Worm (Caenorhabditis elegans): ENCODE results near the gene F43C9.2.

F43C9.2 gene

DNA sequence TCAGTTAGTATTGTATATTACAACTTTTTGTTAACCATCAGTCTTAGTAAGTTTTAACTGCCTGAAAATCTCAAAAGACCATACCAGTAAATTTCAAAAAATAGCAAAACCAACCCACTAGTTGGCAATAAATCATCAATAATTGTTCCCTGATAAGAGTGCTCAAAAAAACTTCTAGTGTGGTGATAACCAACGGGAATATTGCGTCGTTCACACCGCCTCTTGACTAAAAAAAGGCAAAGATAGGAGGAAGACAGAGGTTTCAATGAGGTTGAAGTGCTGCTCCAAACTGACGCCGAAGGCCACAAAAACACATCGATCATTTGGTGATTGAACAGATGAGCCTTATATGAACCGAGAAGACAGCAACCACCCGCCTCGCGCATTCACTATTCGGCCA, 17.5 kb downstream of the F43C9.2 start:
- TF ChIP-seq mls-2 (tag; optimal IDR thresholded peaks at IDR 0.05) (no peak), sem-2 (GFP tag; optimal IDR thresholded peaks at IDR 0.05) (no peak), hlh-1 (tag; optimal IDR thresholded peaks at IDR 0.05) (no peak), unc-62 (GFP tag; optimal IDR thresholded peaks at IDR 0.05) (no peak), sptf-1 (tag; optimal IDR thresholded peaks at IDR 0.05) (no peak), ces-1 (GFP tag; optimal IDR thresholded peaks at IDR 0.05) (no peak), blmp-1 (tag; optimal IDR thresholded peaks at IDR 0.05) (no peak), snpc-4 (tag; optimal IDR thresholded peaks at IDR 0.05) (no peak), ham-2 (GFP tag; optimal IDR thresholded peaks at IDR 0.05) (no peak), unc-39 (tag; optimal IDR thresholded peaks at IDR 0.05) (no peak)

DNA sequence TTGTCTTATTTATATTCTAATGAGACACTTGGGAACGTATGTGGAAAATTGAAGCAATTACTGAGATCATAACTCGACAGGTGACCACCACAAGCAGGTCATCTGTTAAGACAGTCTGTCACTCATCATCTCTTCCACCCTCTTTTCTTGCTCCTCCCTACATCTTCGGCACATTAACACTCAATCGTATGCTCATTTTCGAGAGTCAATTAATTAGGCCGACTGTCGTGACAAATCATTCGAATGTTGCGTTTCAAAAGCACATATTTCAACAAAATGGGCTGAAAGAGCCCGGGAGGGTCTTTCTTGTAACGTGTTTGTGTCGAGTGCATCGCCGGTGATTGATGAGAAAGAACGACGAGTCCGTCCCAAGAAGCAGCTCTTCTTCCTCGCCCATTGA, 18.8 kb downstream of the F43C9.2 start:
- TF ChIP-seq lin-32 (GFP tag; optimal IDR thresholded peaks at IDR 0.05), result no peak
- peak; percentile 88 for TF ChIP-seq unc-62 (GFP tag; optimal IDR thresholded peaks at IDR 0.05)
- no peak for TF ChIP-seq mls-2 (tag; optimal IDR thresholded peaks at IDR 0.05)
- TF ChIP-seq M03D4.4 (tag; optimal IDR thresholded peaks at IDR 0.05), result no peak
- TF ChIP-seq nhr-2 (tag; optimal IDR thresholded peaks at IDR 0.05), result peak; percentile 49
- peak; percentile 83 for TF ChIP-seq hlh-1 (tag; optimal IDR thresholded peaks at IDR 0.05)
- no peak for TF ChIP-seq unc-39 (tag; optimal IDR thresholded peaks at IDR 0.05)

DNA sequence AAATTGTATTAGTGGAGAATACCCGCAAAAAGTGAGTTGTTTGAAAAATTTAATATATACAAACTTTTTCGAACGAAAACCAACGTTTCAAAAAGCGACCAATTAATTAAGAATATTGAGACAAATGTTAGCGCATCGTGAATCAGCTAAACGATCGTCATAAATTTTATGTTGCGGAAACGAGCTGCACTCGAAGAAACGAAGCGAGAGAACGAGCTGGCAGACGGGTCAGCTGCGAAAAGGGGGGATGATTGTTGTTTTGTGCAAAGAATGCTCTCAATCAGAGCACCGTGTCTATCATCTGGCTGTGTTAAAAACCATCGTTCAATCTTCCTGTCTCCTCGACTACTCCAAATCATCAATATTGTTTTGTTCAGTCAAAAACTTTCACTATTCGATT, 20.5 kb downstream of the F43C9.2 start:
- TF ChIP-seq snpc-4 (tag; optimal IDR thresholded peaks at IDR 0.05) (no peak), nhr-237 (tag; optimal IDR thresholded peaks at IDR 0.05) (no peak), sptf-1 (tag; optimal IDR thresholded peaks at IDR 0.05) (no peak), hlh-1 (tag; optimal IDR thresholded peaks at IDR 0.05) (peak; percentile 68), ces-1 (GFP tag; optimal IDR thresholded peaks at IDR 0.05) (no peak), unc-62 (GFP tag; optimal IDR thresholded peaks at IDR 0.05) (peak; percentile 40), elt-1 (tag; optimal IDR thresholded peaks at IDR 0.05; ENCODE audit: borderline replicate concordance, insufficient read depth) (no peak)

DNA sequence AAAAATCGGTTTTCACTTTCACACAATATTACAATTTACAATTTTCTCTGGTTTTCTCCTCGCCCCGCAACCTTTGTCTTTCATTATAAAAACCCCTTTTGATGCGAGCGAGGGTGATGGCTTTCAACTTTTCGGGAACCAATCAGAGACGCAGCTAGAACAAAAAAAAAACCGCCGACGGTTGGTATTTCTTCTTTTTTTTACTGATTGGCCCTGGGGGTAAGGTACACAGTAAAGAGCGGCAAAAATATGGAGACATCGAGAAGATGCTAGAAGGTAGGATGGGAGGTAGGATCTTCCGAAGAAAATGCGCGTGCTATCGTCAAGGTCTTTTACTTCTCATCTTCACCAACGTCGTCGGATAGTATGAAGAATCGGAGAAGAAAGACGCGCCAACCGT, 25.3 kb downstream of the F43C9.2 start:
- no peak for TF ChIP-seq unc-39 (tag; optimal IDR thresholded peaks at IDR 0.05)
- no peak for TF ChIP-seq cnd-1 (tag; optimal IDR thresholded peaks at IDR 0.05)
- TF ChIP-seq ces-1 (GFP tag; optimal IDR thresholded peaks at IDR 0.05), result no peak
- TF ChIP-seq hlh-1 (tag; optimal IDR thresholded peaks at IDR 0.05), result no peak
- TF ChIP-seq bed-3 (GFP tag; optimal IDR thresholded peaks at IDR 0.05), result no peak
- TF ChIP-seq zip-8 (tag; optimal IDR thresholded peaks at IDR 0.05), result no peak
- TF ChIP-seq tbx-8 (GFP tag; optimal IDR thresholded peaks at IDR 0.05), result no peak
- no peak for TF ChIP-seq blmp-1 (tag; optimal IDR thresholded peaks at IDR 0.05)
- no peak for TF ChIP-seq sem-2 (GFP tag; optimal IDR thresholded peaks at IDR 0.05)
- TF ChIP-seq M03D4.4 (tag; optimal IDR thresholded peaks at IDR 0.05), result no peak
- no peak for TF ChIP-seq elt-1 (tag; optimal IDR thresholded peaks at IDR 0.05; ENCODE audit: borderline replicate concordance, insufficient read depth)

DNA sequence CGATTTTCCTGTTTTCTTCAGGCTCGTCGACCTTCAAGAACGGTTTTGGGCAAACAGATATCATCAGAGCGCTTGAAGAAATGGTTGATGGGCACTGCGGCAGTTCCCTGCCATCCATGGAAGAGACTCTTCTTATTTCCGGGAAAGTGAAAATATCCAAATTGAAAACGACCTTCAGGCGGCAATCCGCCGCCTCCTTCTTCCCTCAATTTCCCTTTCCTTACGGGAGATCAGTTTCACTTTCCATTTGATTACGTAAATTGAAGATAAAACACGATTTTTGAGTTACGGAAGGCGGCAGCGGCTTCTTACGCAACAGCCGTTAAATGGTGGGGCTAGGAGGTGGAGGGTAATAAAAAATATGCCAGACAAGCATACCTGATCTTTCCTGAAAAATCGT, 25.8 kb downstream of the F43C9.2 start:
- TF ChIP-seq elt-3 (tag; optimal IDR thresholded peaks at IDR 0.05) (peak; percentile 74), zip-8 (tag; optimal IDR thresholded peaks at IDR 0.05) (no peak), nhr-28 (tag; optimal IDR thresholded peaks at IDR 0.05) (no peak), blmp-1 (tag; optimal IDR thresholded peaks at IDR 0.05) (peak; percentile 97), snpc-4 (tag; optimal IDR thresholded peaks at IDR 0.05) (no peak), elt-1 (tag; optimal IDR thresholded peaks at IDR 0.05; ENCODE audit: borderline replicate concordance, insufficient read depth) (peak; percentile 44), ham-2 (GFP tag; optimal IDR thresholded peaks at IDR 0.05) (peak; percentile 89), unc-62 (GFP tag; optimal IDR thresholded peaks at IDR 0.05) (peak; percentile 24)

DNA sequence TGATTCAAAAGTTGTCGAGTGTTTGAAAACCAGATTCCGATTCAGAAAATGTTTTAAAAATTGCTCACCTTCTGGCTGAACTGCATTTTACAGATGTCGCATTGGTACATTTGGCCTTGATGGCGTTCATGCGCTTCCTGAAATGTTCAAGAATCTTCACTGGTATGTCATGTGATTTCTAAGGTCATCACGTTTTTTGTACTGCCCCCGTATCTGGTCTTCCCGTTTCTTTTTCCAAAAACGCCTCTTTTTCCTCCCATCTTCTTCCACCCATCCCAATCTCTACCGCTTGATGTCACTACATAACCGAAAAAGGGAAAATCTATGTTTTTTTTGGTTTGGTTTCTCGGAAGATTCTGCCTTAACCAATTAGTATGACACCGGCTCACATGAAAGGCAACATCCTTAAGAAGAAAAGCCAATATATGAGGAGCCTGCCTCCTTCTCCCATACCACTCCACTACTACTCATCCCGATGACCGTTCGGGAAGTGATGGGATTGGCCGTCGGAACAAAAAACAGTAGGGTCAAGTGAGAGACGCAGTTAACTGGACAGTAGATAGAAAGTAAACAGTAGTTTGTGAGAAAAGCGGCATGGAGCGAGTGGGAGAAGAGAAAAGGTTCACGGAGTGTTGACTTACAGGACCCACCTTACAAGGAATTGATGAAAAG, 26.5 kb downstream of the F43C9.2 start:
- TF ChIP-seq nhr-2 (tag; optimal IDR thresholded peaks at IDR 0.05) (peak; percentile 62), pha-4 (tag; optimal IDR thresholded peaks at IDR 0.05) (peak; percentile 23), ces-1 (GFP tag; optimal IDR thresholded peaks at IDR 0.05) (no peak)

DNA sequence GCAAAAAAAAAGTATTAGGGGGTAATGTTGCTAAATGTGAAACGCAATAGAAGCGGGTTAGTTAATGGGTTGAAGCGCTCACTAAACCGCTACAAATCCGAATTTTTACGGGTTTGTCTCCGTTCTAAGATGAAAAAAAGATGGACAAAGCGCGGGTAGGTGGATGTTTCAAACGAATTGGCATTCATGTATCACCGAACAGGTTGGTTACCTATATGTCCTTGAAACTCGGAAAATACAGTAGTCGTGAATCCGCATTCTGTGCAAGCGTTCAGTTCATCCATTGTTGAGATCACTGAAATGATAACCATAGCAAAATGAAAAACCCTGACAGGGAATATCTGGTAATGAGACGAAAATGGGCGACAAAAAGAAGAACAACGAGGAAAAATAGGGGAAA, 27.8 kb downstream of the F43C9.2 start, which contains the start of gene ztf-16:
Gene ztf-16, minus strand, starts transcription at position 299 of the 400 bp plus-strand sequence.
- no peak for TF ChIP-seq nhr-28 (tag; optimal IDR thresholded peaks at IDR 0.05)
- no peak for TF ChIP-seq flh-1 (GFP tag; optimal IDR thresholded peaks at IDR 0.05)
- no peak for TF ChIP-seq bed-3 (GFP tag; optimal IDR thresholded peaks at IDR 0.05)
- TF ChIP-seq nhr-76 (tag; optimal IDR thresholded peaks at IDR 0.05), result no peak
- no peak for TF ChIP-seq pha-4 (tag; optimal IDR thresholded peaks at IDR 0.05)
- TF ChIP-seq zip-8 (tag; optimal IDR thresholded peaks at IDR 0.05), result no peak
- TF ChIP-seq snpc-4 (tag; optimal IDR thresholded peaks at IDR 0.05), result no peak
- TF ChIP-seq lin-32 (GFP tag; optimal IDR thresholded peaks at IDR 0.05), result no peak
- no peak for TF ChIP-seq unc-39 (tag; optimal IDR thresholded peaks at IDR 0.05)
- TF ChIP-seq unc-120 (tag; optimal IDR thresholded peaks at IDR 0.05; ENCODE audit: poor library complexity, severe bottlenecking), result no peak
- TF ChIP-seq tbx-8 (GFP tag; optimal IDR thresholded peaks at IDR 0.05), result no peak
- no peak for TF ChIP-seq nhr-2 (tag; optimal IDR thresholded peaks at IDR 0.05)
